Fruit fly (Drosophila melanogaster): Measurements from ENCODE around the gene Smyd5.

Gene Smyd5

dm6 chr3R:21199953-21200368 lies 18.6 kb downstream of the Smyd5 start (continued):
- TF ChIP-seq CG13424 (tag; optimal IDR thresholded peaks at IDR 0.05) (peak; percentile 36), CG18262 (tag; optimal IDR thresholded peaks at IDR 0.05) (peak; percentile 59), so (GFP tag; IDR thresholded peaks at IDR 0.05) (no peak), gem (tag; optimal IDR thresholded peaks at IDR 0.05) (peak; percentile 56), CG30403 (GFP tag; optimal IDR thresholded peaks at IDR 0.05) (peak; percentile 50), CG9609 (GFP tag; optimal IDR thresholded peaks at IDR 0.05) (no peak), CG2199 (GFP tag; IDR thresholded peaks at IDR 0.05) (0 out of 3 replicates have a peak, but pooled peaks have one; percentile 62), CG14050 (GFP tag; IDR thresholded peaks at IDR 0.05) (peak; percentile 48; the same call in 1 of the 3 replicates), Ada2b (GFP tag; IDR thresholded peaks at IDR 0.05) (peak; percentile 24; the same call in 1 of the 2 replicates), chif (GFP tag; optimal IDR thresholded peaks at IDR 0.05) (peak; percentile 21 to 30), CG18619 (GFP tag; optimal IDR thresholded peaks at IDR 0.05) (peak; percentile 42), CG7556 (GFP tag; optimal IDR thresholded peaks at IDR 0.05) (peak; percentile 55), Abd-B (GFP tag; optimal IDR thresholded peaks at IDR 0.05) (peak; percentile 47), da (GFP tag; optimal IDR thresholded peaks at IDR 0.05) (no peak), Eip74EF (GFP tag; optimal IDR thresholded peaks at IDR 0.05) (no peak), Antp (GFP tag; optimal IDR thresholded peaks at IDR 0.05) (peak; percentile 11), CG31441 (GFP tag; IDR thresholded peaks at IDR 0.05) (peak; percentile 39), nerfin-2 (GFP tag; IDR thresholded peaks at IDR 0.05; ENCODE audit: partially characterized antibody) (no peak), Six4 (GFP tag; optimal IDR thresholded peaks at IDR 0.05) (peak; percentile 15), C15 (GFP tag; IDR thresholded peaks at IDR 0.05) (no peak), CG10209 (GFP tag; optimal IDR thresholded peaks at IDR 0.05) (peak; percentile 49), bab2 (GFP tag; optimal IDR thresholded peaks at IDR 0.05) (peak; percentile 28), CoRest (tag; optimal IDR thresholded peaks at IDR 0.05) (peak; percentile 39), pnt (GFP tag; optimal IDR thresholded peaks at IDR 0.05) (peak; percentile 6), D19A (tag; optimal IDR thresholded peaks at IDR 0.05) (peak; percentile 2), HLH54F (GFP tag; optimal IDR thresholded peaks at IDR 0.05) (peak; percentile 3), zfh1 (GFP tag; IDR thresholded peaks at IDR 0.05) (peak; percentile 71; the same call in 1 of the 3 replicates), wor (GFP tag; IDR thresholded peaks at IDR 0.05) (0 out of 2 replicates have a peak, but pooled peaks have one; percentile 18), CG4820 (GFP tag; optimal IDR thresholded peaks at IDR 0.05) (peak; percentile 10), Sox102F (GFP tag; optimal IDR thresholded peaks at IDR 0.05) (peak; percentile 58), Chrac-16 (GFP tag; optimal IDR thresholded peaks at IDR 0.05) (peak; percentile 42), CG9727 (GFP tag; optimal IDR thresholded peaks at IDR 0.05) (peak; percentile 6), CG3995 (GFP tag; optimal IDR thresholded peaks at IDR 0.05) (no peak), CG8765 (GFP tag; IDR thresholded peaks at IDR 0.05) (0 out of 2 replicates have a peak, but pooled peaks have one; percentile 9), sens (GFP tag) (peak; percentile 75), dpn (GFP tag; optimal IDR thresholded peaks at IDR 0.05) (peak in 1 of 2 experiments; percentile 22), org-1 (GFP tag; optimal IDR thresholded peaks at IDR 0.05) (no peak), phol (tag; optimal IDR thresholded peaks at IDR 0.05) (peak; percentile 37), CG7786 (GFP tag; optimal IDR thresholded peaks at IDR 0.05) (no peak), PHDP (tag; optimal IDR thresholded peaks at IDR 0.05) (peak; percentile 6), Hr51 (GFP tag; optimal IDR thresholded peaks at IDR 0.05) (peak in 1 of 2 experiments; percentile 46), esg (GFP tag; conservative IDR thresholded peaks at IDR 0.05) (peak; percentile 19; the same call in 1 of the 2 replicates), Doc2 (GFP tag; IDR thresholded peaks at IDR 0.05) (no peak), her (GFP tag; optimal IDR thresholded peaks at IDR 0.05) (peak; percentile 30), CG17912 (GFP tag; optimal IDR thresholded peaks at IDR 0.05) (peak; percentile 3), sd (tag; optimal IDR thresholded peaks at IDR 0.05) (no peak), Xrp1 (GFP tag; IDR thresholded peaks at IDR 0.05) (peak; percentile 61; the same call in 1 of the 2 replicates), CG9437 (GFP tag; optimal IDR thresholded peaks at IDR 0.05) (peak; percentile 41), Sry-β (GFP tag; optimal IDR thresholded peaks at IDR 0.05) (no peak), CG17568 (GFP tag; optimal IDR thresholded peaks at IDR 0.05) (no peak)
